Fruit fly (Drosophila melanogaster) S2 (cell line): ENCODE results near the gene Pez.

Experiments
- CG8478 ChIP-seq: fragments of >200 bp; optimal IDR thresholded peaks from 2 replicates; lab custom pipeline; 2018
- CTCF ChIP-seq, 2 experiments: fragments of >200 bp; optimal IDR thresholded peaks; 2 replicates each; lab custom pipeline; 2018

- TF ChIP-seq CG8478 (lab: Kevin White, UChicago) = no peak
- peak; percentile 89 to 91 for TF ChIP-seq CTCF (optimal IDR thresholded peaks at IDR 0.05; lab: Kevin White, UChicago)
Measured at dm6 chr2L:6356686-6357362, 18.4 kb upstream of the Pez start.
